Fruit fly (Drosophila melanogaster): ENCODE data around the gene CG31465.

CG31465 gene

dm6 chr3R:21869464-21870100, 11.0 kb upstream of the CG31465 start, which contains the start of gene CG31174 (continued):
- TF ChIP-seq CG10274 (GFP tag; optimal IDR thresholded peaks at IDR 0.05): no peak
- TF ChIP-seq CG6175 (GFP tag; IDR thresholded peaks at IDR 0.05): peak; percentile 77
- no peak for TF ChIP-seq Doc2 (GFP tag; IDR thresholded peaks at IDR 0.05)
- TF ChIP-seq CG4730 (GFP tag; IDR thresholded peaks at IDR 0.05): no peak
- TF ChIP-seq gro (GFP tag; optimal IDR thresholded peaks at IDR 0.05): no peak
- TF ChIP-seq wor (GFP tag; IDR thresholded peaks at IDR 0.05): no peak

- TF ChIP-seq cad (GFP tag; optimal IDR thresholded peaks at IDR 0.05): no peak
- peak; percentile 93 for TF ChIP-seq cato (GFP tag; optimal IDR thresholded peaks at IDR 0.05; ENCODE audit: borderline replicate concordance)
- peak; percentile 85 for TF ChIP-seq CG14965 (GFP tag; optimal IDR thresholded peaks at IDR 0.05; ENCODE audit: borderline replicate concordance)
- TF ChIP-seq CG15696 (tag; optimal IDR thresholded peaks at IDR 0.05): peak; percentile 96
- TF ChIP-seq HHEX (GFP tag; optimal IDR thresholded peaks at IDR 0.05): peak; percentile 98
- peak; percentile 94 for TF ChIP-seq chn (GFP tag; optimal IDR thresholded peaks at IDR 0.05)
- peak; percentile 72; the same call in 2 of the 3 replicates for TF ChIP-seq z (GFP tag; IDR thresholded peaks at IDR 0.05)
- peak; percentile 96 for TF ChIP-seq Hand (GFP tag; optimal IDR thresholded peaks at IDR 0.05)
- peak; percentile 94 for TF ChIP-seq croc (GFP tag; conservative IDR thresholded peaks at IDR 0.05)
- TF ChIP-seq Adf1 (GFP tag; IDR thresholded peaks at IDR 0.05): peak; percentile 86
- peak; percentile 98 for TF ChIP-seq CG7786 (GFP tag; optimal IDR thresholded peaks at IDR 0.05)
- peak; percentile 95 for TF ChIP-seq en (GFP tag; optimal IDR thresholded peaks at IDR 0.05)
- peak; percentile 97 for TF ChIP-seq CG10366 (GFP tag; IDR thresholded peaks at IDR 0.05)
- TF ChIP-seq CG2875 (GFP tag; optimal IDR thresholded peaks at IDR 0.05): peak; percentile 92
- TF ChIP-seq CG12155 (GFP tag; optimal IDR thresholded peaks at IDR 0.05): peak; percentile 96
- peak; percentile 93 for TF ChIP-seq CG2199 (GFP tag; IDR thresholded peaks at IDR 0.05)
- TF ChIP-seq CG32772 (GFP tag; IDR thresholded peaks at IDR 0.05): peak; percentile 97
- peak; percentile 92 for TF ChIP-seq CG30431 (GFP tag; optimal IDR thresholded peaks at IDR 0.05)
- TF ChIP-seq CG14667 (GFP tag; IDR thresholded peaks at IDR 0.05): peak; percentile 96
- TF ChIP-seq CG15011 (GFP tag; optimal IDR thresholded peaks at IDR 0.05): peak; percentile 96
- TF ChIP-seq CoRest (tag; optimal IDR thresholded peaks at IDR 0.05): peak; percentile 97
- peak; percentile 98 for TF ChIP-seq CG13296 (GFP tag; optimal IDR thresholded peaks at IDR 0.05)
- TF ChIP-seq CG9797 (GFP tag; optimal IDR thresholded peaks at IDR 0.05): peak; percentile 13
- peak; percentile 88 for TF ChIP-seq gt (GFP tag; IDR thresholded peaks at IDR 0.05)
- TF ChIP-seq Lhr (GFP tag; optimal IDR thresholded peaks at IDR 0.05): peak; percentile 87
- peak; percentile 94 for TF ChIP-seq Mad (GFP tag; optimal IDR thresholded peaks at IDR 0.05)
- TF ChIP-seq CG18599 (GFP tag; optimal IDR thresholded peaks at IDR 0.05): peak; percentile 99
- peak; percentile 95 for TF ChIP-seq ken (GFP tag; IDR thresholded peaks at IDR 0.05)
- TF ChIP-seq MESR4 (GFP tag; optimal IDR thresholded peaks at IDR 0.05): peak; percentile 62
- TF ChIP-seq CG31365 (tag; optimal IDR thresholded peaks at IDR 0.05): peak; percentile 88
- TF ChIP-seq dmrt99B (tag; optimal IDR thresholded peaks at IDR 0.05): peak; percentile 98
- peak; percentile 94 for TF ChIP-seq CG6683 (GFP tag; optimal IDR thresholded peaks at IDR 0.05)
- TF ChIP-seq gcm (GFP tag; optimal IDR thresholded peaks at IDR 0.05): peak; percentile 95
- TF ChIP-seq Hey (tag; optimal IDR thresholded peaks at IDR 0.05): peak; percentile 89
- TF ChIP-seq Med (GFP tag): peak; percentile 100
- no peak for TF ChIP-seq hkb (optimal IDR thresholded peaks at IDR 0.05)
- peak; percentile 98 for TF ChIP-seq hkb (GFP tag; IDR thresholded peaks at IDR 0.05)
- TF ChIP-seq da (GFP tag; optimal IDR thresholded peaks at IDR 0.05): peak; percentile 93
- TF ChIP-seq ATbp (GFP tag; optimal IDR thresholded peaks at IDR 0.05): peak; percentile 94
- peak; percentile 98 for TF ChIP-seq PHDP (tag; optimal IDR thresholded peaks at IDR 0.05)
- TF ChIP-seq bbx (GFP tag; IDR thresholded peaks at IDR 0.05; ENCODE audit: partially characterized antibody): no peak
These were observed 10.2 kb upstream of the CG31465 start, which contains the start of gene CG31431 for dm6 chr3R:21870158-21870971. Gene CG31431, plus strand, starts transcription at chr3R:21870681.
